Fruit fly (Drosophila melanogaster) whole organism, embryonic: ENCODE data around the gene ND-SGDH.

Source experiments
- Adf1 ChIP-seq: fragments of 200-800 bp; sonication (Bioruptor generic); IDR thresholded peaks from 2 replicates; pipeline ENCODE4 v1.3.6; 2022; ENCODE audit warnings: missing biosample characterization, missing genetic modification characterization
- BtbVII ChIP-seq: fragments of 200-800 bp; sonication (Bioruptor generic); optimal IDR thresholded peaks from 3 replicates; lab custom pipeline; 2017; ENCODE audit warnings: missing biosample characterization, mild to moderate bottlenecking, missing genetic modification characterization
- CG1024 ChIP-seq: fragments of 200-800 bp; sonication (Bioruptor generic); IDR thresholded peaks from 2 replicates; pipeline ENCODE4 v1.3.6; 2022; ENCODE audit warnings: missing biosample characterization, missing genetic modification characterization
- CG10267 ChIP-seq: fragments of 200-800 bp; sonication (Bioruptor generic); optimal IDR thresholded peaks from 2 replicates; lab custom pipeline; 2018; ENCODE audit warnings: missing biosample characterization, mild to moderate bottlenecking, missing genetic modification characterization, moderate library complexity
- CG11696 ChIP-seq: fragments of 200-800 bp; sonication (Bioruptor generic); IDR thresholded peaks from 2 replicates; pipeline ENCODE4 v1.3.6; 2022; ENCODE audit warnings: missing biosample characterization, missing genetic modification characterization
- CG12942 ChIP-seq: fragments of 200-800 bp; sonication (Bioruptor generic); optimal IDR thresholded peaks from 3 replicates; lab custom pipeline; 2016; ENCODE audit warnings: missing biosample characterization, missing genetic modification characterization
- CG13287 ChIP-seq: fragments of 200-800 bp; sonication (Bioruptor generic); IDR thresholded peaks from 2 replicates; pipeline ENCODE4 v1.3.6; 2022; ENCODE audit warnings: missing biosample characterization, missing genetic modification characterization; ENCODE audit not compliant: partially characterized antibody
- CG14441 ChIP-seq: fragments of 200-800 bp; sonication (Bioruptor generic); IDR thresholded peaks from 2 replicates; pipeline ENCODE4 v1.3.6; 2022; ENCODE audit warnings: missing biosample characterization, missing genetic modification characterization
- CG17912 ChIP-seq: fragments of 200-800 bp; sonication (Bioruptor generic); optimal IDR thresholded peaks from 2 replicates; lab custom pipeline; 2018; ENCODE audit warnings: missing biosample characterization, mild to moderate bottlenecking, missing genetic modification characterization
- CG3838 ChIP-seq: fragments of 200-800 bp; sonication (Bioruptor generic); optimal IDR thresholded peaks from 3 replicates; lab custom pipeline; 2016; ENCODE audit warnings: missing biosample characterization, missing genetic modification characterization
- CG4707 ChIP-seq: fragments of 200-800 bp; sonication (Bioruptor generic); optimal IDR thresholded peaks from 2 replicates; lab custom pipeline; 2018; ENCODE audit warnings: missing biosample characterization, mild to moderate bottlenecking, missing genetic modification characterization, moderate library complexity
- CG4820 ChIP-seq: fragments of 200-800 bp; sonication (Bioruptor generic); optimal IDR thresholded peaks from 3 replicates; lab custom pipeline; 2016; ENCODE audit warnings: missing biosample characterization, missing genetic modification characterization
- CG6254 ChIP-seq: fragments of 200-800 bp; sonication (Bioruptor generic); optimal IDR thresholded peaks from 3 replicates; lab custom pipeline; 2017; ENCODE audit warnings: mild to moderate bottlenecking, missing biosample characterization, missing genetic modification reagents, missing genetic modification characterization
- CG8478 ChIP-seq: fragments of >200 bp; optimal IDR thresholded peaks from 2 replicates; lab custom pipeline; 2018
- CG9817 ChIP-seq: fragments of 200-800 bp; sonication (Bioruptor generic); optimal IDR thresholded peaks from 2 replicates; lab custom pipeline; 2018; ENCODE audit warnings: missing biosample characterization, mild to moderate bottlenecking, missing genetic modification characterization, moderate library complexity
- Eip74EF ChIP-seq, 2 experiments: fragments of 200-800 bp in 1 of 2; fragments of >200 bp in 1 of 2; sonication (Bioruptor generic) in 1 of 2; optimal IDR thresholded peaks; 2 replicates each; lab custom pipeline; 2017 to 2019; ENCODE audit warnings: missing biosample characterization in 2 of 2, missing genetic modification characterization in 2 of 2, mild to moderate bottlenecking in 1 of 2, moderate library complexity in 1 of 2
- Fer1 ChIP-seq: fragments of 200-800 bp; sonication (Bioruptor generic); optimal IDR thresholded peaks from 2 replicates; lab custom pipeline; 2017; ENCODE audit warnings: missing biosample characterization, mild to moderate bottlenecking, missing genetic modification characterization
- Gug ChIP-seq: fragments of 200-800 bp; sonication (Bioruptor generic); IDR thresholded peaks from 4 replicates; pipeline ENCODE4 v1.3.6; 2022; ENCODE audit warnings: missing biosample characterization, missing genetic modification characterization
- Hr3 ChIP-seq: fragments of 200-800 bp; sonication (Bioruptor generic); optimal IDR thresholded peaks from 3 replicates; lab custom pipeline; 2016; ENCODE audit warnings: missing biosample characterization, missing genetic modification characterization
- Hsf ChIP-seq: fragments of 200-800 bp; sonication (Bioruptor generic); optimal IDR thresholded peaks from 3 replicates; lab custom pipeline; 2016; ENCODE audit warnings: missing biosample characterization, missing genetic modification characterization
- Lim3 ChIP-seq: fragments of 200-800 bp; sonication (Bioruptor generic); IDR thresholded peaks from 2 replicates; pipeline ENCODE4 v1.3.6; 2022; ENCODE audit warnings: missing biosample characterization, missing genetic modification characterization
- NC2β ChIP-seq: fragments of 200-800 bp; sonication (Bioruptor generic); optimal IDR thresholded peaks from 2 replicates; lab custom pipeline; 2016; ENCODE audit warnings: missing biosample characterization, missing genetic modification characterization
- Nf-YB ChIP-seq: fragments of 200-800 bp; sonication (Bioruptor generic); optimal IDR thresholded peaks from 3 replicates; lab custom pipeline; 2019; ENCODE audit warnings: missing biosample characterization, mild to moderate bottlenecking, missing genetic modification characterization, moderate library complexity
- Sry-δ ChIP-seq: fragments of 200-800 bp; sonication (Bioruptor generic); optimal IDR thresholded peaks from 2 replicates; lab custom pipeline; 2016; ENCODE audit warnings: missing biosample characterization, missing genetic modification characterization
- Ssrp ChIP-seq: fragments of 200-800 bp; sonication (Bioruptor generic); optimal IDR thresholded peaks from 2 replicates; lab custom pipeline; 2018; ENCODE audit warnings: missing biosample characterization, mild to moderate bottlenecking, missing genetic modification characterization, moderate library complexity
- Taf1 ChIP-seq: fragments of 200-800 bp; sonication (Bioruptor generic); IDR thresholded peaks from 2 replicates; pipeline ENCODE4 v1.3.6; 2022; ENCODE audit warnings: missing biosample characterization, missing genetic modification characterization
- Usf ChIP-seq: fragments of 200-800 bp; sonication (Bioruptor generic); optimal IDR thresholded peaks from 2 replicates; lab custom pipeline; 2017; ENCODE audit warnings: missing genotype, missing biosample characterization, missing genetic modification characterization
- YL-1 ChIP-seq: fragments of 200-800 bp; sonication (Bioruptor generic); optimal IDR thresholded peaks from 3 replicates; lab custom pipeline; 2017; ENCODE audit warnings: missing biosample characterization, mild to moderate bottlenecking, missing genetic modification characterization
- al ChIP-seq: fragments of 200-800 bp; sonication (Bioruptor generic); IDR thresholded peaks from 2 replicates; pipeline ENCODE4 v1.3.6; 2022; ENCODE audit warnings: missing biosample characterization, missing genetic modification characterization
- ato ChIP-seq: fragments of 200-800 bp; sonication (Bioruptor generic); IDR thresholded peaks from 2 replicates; pipeline ENCODE4 v1.3.6; 2022; ENCODE audit warnings: missing biosample characterization, missing genetic modification characterization; ENCODE audit not compliant: partially characterized antibody
- bab2 ChIP-seq: fragments of 200-800 bp; sonication (Bioruptor generic); optimal IDR thresholded peaks from 2 replicates; lab custom pipeline; 2016; ENCODE audit warnings: missing biosample characterization, missing genetic modification characterization
- chn ChIP-seq: fragments of 200-800 bp; sonication (Bioruptor generic); optimal IDR thresholded peaks from 2 replicates; lab custom pipeline; 2016; ENCODE audit warnings: missing biosample characterization, missing genetic modification characterization
- ci ChIP-seq: fragments of 200-800 bp; sonication (Bioruptor generic); IDR thresholded peaks from 3 replicates; pipeline ENCODE4 v1.3.6; 2022; ENCODE audit warnings: missing biosample characterization, missing genetic modification characterization
- cwo ChIP-seq: fragments of 200-800 bp; sonication (Bioruptor generic); optimal IDR thresholded peaks from 3 replicates; lab custom pipeline; 2017; ENCODE audit warnings: missing biosample characterization, missing genetic modification characterization, mild to moderate bottlenecking, moderate library complexity, missing genetic modification reagents
- dm ChIP-seq: fragments of 200-800 bp; sonication (Bioruptor generic); optimal IDR thresholded peaks from 3 replicates; lab custom pipeline; 2016; ENCODE audit warnings: missing biosample characterization, missing genetic modification characterization
- kni ChIP-seq: fragments of 200-800 bp; sonication (Bioruptor generic); optimal IDR thresholded peaks from 3 replicates; lab custom pipeline; 2017; ENCODE audit warnings: mild to moderate bottlenecking, missing biosample characterization, missing genetic modification reagents, missing genetic modification characterization
- mam ChIP-seq: fragments of 200-800 bp; sonication (Bioruptor generic); optimal IDR thresholded peaks from 3 replicates; lab custom pipeline; 2016; ENCODE audit warnings: missing biosample characterization, missing genetic modification characterization
- nau ChIP-seq: fragments of 200-800 bp; sonication (Bioruptor generic); optimal IDR thresholded peaks from 3 replicates; lab custom pipeline; 2017; ENCODE audit warnings: missing biosample characterization, mild to moderate bottlenecking, missing genetic modification characterization, missing genetic modification reagents
- nom ChIP-seq: fragments of 200-800 bp; sonication (Bioruptor generic); optimal IDR thresholded peaks from 2 replicates; lab custom pipeline; 2017; ENCODE audit warnings: missing biosample characterization, missing genetic modification characterization, mild to moderate bottlenecking, moderate library complexity, missing genetic modification reagents
- oc ChIP-seq: fragments of 200-800 bp; sonication (Bioruptor generic); optimal IDR thresholded peaks from 2 replicates; lab custom pipeline; 2018; ENCODE audit warnings: missing biosample characterization, mild to moderate bottlenecking, missing genetic modification characterization, moderate library complexity
- org-1 ChIP-seq: fragments of 200-800 bp; sonication (Bioruptor generic); optimal IDR thresholded peaks from 2 replicates; lab custom pipeline; 2017; ENCODE audit warnings: missing biosample characterization, missing genetic modification characterization
- p53 ChIP-seq: fragments of 200-800 bp; sonication (Bioruptor generic); optimal IDR thresholded peaks from 2 replicates; lab custom pipeline; 2016; ENCODE audit warnings: missing biosample characterization, missing genetic modification characterization
- pb ChIP-seq: fragments of 200-800 bp; sonication (Bioruptor generic); optimal IDR thresholded peaks from 3 replicates; lab custom pipeline; 2016; ENCODE audit warnings: missing biosample characterization, missing genetic modification characterization
- psq ChIP-seq: fragments of 200-800 bp; sonication (Bioruptor generic); optimal IDR thresholded peaks from 2 replicates; lab custom pipeline; 2017; ENCODE audit warnings: missing biosample characterization, missing genetic modification characterization
- ranshi ChIP-seq: fragments of 200-800 bp; sonication (Bioruptor generic); IDR thresholded peaks from 2 replicates; pipeline ENCODE4 v1.3.6; 2022; ENCODE audit warnings: missing biosample characterization, missing genetic modification characterization
- sens ChIP-seq: fragments of 200-800 bp; sonication (Bioruptor generic); peaks from one replicate; lab custom pipeline; 2016; ENCODE audit warnings: missing biosample characterization, missing genetic modification characterization
- so ChIP-seq: fragments of 200-800 bp; sonication (Bioruptor generic); IDR thresholded peaks from 3 replicates; pipeline ENCODE4 v1.3.6; 2022; ENCODE audit warnings: missing biosample characterization, missing genetic modification characterization
- ttk ChIP-seq: fragments of 200-800 bp; sonication (Bioruptor generic); IDR thresholded peaks from 2 replicates; pipeline ENCODE4 v2.1.2; 2022; ENCODE audit warnings: missing biosample characterization, missing genetic modification characterization
- zen ChIP-seq: fragments of 200-800 bp; sonication (Bioruptor generic); optimal IDR thresholded peaks from 3 replicates; lab custom pipeline; 2018; ENCODE audit warnings: missing biosample characterization, mild to moderate bottlenecking, missing genetic modification characterization, moderate library complexity

The ND-SGDH gene

dm6 chr3L:12138113-12138899 lies at the start of gene ND-SGDH, which contains the start of gene RhoGAP68F (continued):
- peak; percentile 72 for TF ChIP-seq al (GFP tag; lab: Robert Waterston, UW)
- no peak for TF ChIP-seq nom
- TF ChIP-seq ato, result peak; percentile 48; the same call in 1 of the 2 replicates
- TF ChIP-seq Sry-δ (GFP tag; lab: Kevin White, UChicago), result peak; percentile 97
- TF ChIP-seq chn (GFP tag; lab: Kevin White, UChicago), result peak; percentile 71
- peak; percentile 28 for TF ChIP-seq pb (GFP tag; lab: Kevin White, UChicago)
- TF ChIP-seq Adf1 (GFP tag; lab: Robert Waterston, UW), result peak; percentile 41
- peak; percentile 3 for TF ChIP-seq YL-1
- TF ChIP-seq kni (GFP tag; lab: Kevin White, UChicago), result peak; percentile 33
- TF ChIP-seq bab2 (GFP tag; lab: Kevin White, UChicago), result peak; percentile 45
- TF ChIP-seq CG11696, result no peak
- peak; percentile 76 for TF ChIP-seq CG4820
- TF ChIP-seq so (GFP tag; lab: Robert Waterston, UW), result peak; percentile 50; the same call in 1 of the 3 replicates
- TF ChIP-seq Lim3 (GFP tag; lab: Robert Waterston, UW), result no peak
- TF ChIP-seq mam, result peak; percentile 72
- peak; percentile 58 for TF ChIP-seq dm (GFP tag; lab: Kevin White, UChicago)
- TF ChIP-seq oc, result peak; percentile 29
- TF ChIP-seq ttk (GFP tag; lab: Robert Waterston, UW), result peak; percentile 49; the same call in 1 of the 2 replicates
- TF ChIP-seq Ssrp (tag; lab: Kevin White, UChicago), result peak; percentile 70
- TF ChIP-seq CG10267, result peak; percentile 74
- 0 out of 3 replicates have a peak, but pooled peaks have one; percentile 41 for TF ChIP-seq ci (GFP tag; lab: Robert Waterston, UW)
- no peak for TF ChIP-seq CG4707 (GFP tag; lab: Kevin White, UChicago)
- peak; percentile 83 for TF ChIP-seq CG9817
- TF ChIP-seq CG17912 (GFP tag; lab: Kevin White, UChicago), result no peak
- TF ChIP-seq Gug (GFP tag; lab: Robert Waterston, UW), result peak; percentile 72; the same call in 2 of the 4 replicates
- peak; percentile 39 for TF ChIP-seq Nf-YB (GFP tag; lab: Kevin White, UChicago)
- TF ChIP-seq Hr3, result peak; percentile 81
- peak; percentile 80 for TF ChIP-seq Hsf (GFP tag; lab: Kevin White, UChicago)
- no peak for TF ChIP-seq CG1024 (GFP tag; lab: Robert Waterston, UW)
- peak; percentile 48 for TF ChIP-seq NC2β
- no peak for TF ChIP-seq p53 (GFP tag; lab: Kevin White, UChicago)
- no peak for TF ChIP-seq CG8478 (lab: Kevin White, UChicago)
- peak; percentile 95 for TF ChIP-seq CG13287
- peak; percentile 73 for TF ChIP-seq CG12942 (GFP tag; lab: Kevin White, UChicago)
- peak; percentile 7 for TF ChIP-seq psq (GFP tag; lab: Kevin White, UChicago)
- TF ChIP-seq Usf (GFP tag; lab: Kevin White, UChicago), result peak; percentile 52
- TF ChIP-seq nau (GFP tag; lab: Kevin White, UChicago), result no peak
- peak; percentile 29; the same call in 1 of the 2 replicates for TF ChIP-seq Taf1 (GFP tag; lab: Robert Waterston, UW)
- peak; percentile 54 for TF ChIP-seq zen (tag; lab: Kevin White, UChicago)
- TF ChIP-seq BtbVII, result peak; percentile 41
- TF ChIP-seq org-1 (GFP tag; lab: Kevin White, UChicago), result no peak
- TF ChIP-seq sens (GFP tag; lab: Kevin White, UChicago), result peak; percentile 92
- peak; percentile 74 for TF ChIP-seq CG14441 (GFP tag; lab: Robert Waterston, UW)
- TF ChIP-seq CG6254 (GFP tag; lab: Kevin White, UChicago), result no peak
- peak; percentile 54 for TF ChIP-seq cwo
- TF ChIP-seq ranshi, result peak; percentile 56; the same call in 1 of the 2 replicates
- TF ChIP-seq CG3838, result peak; percentile 27
- peak; percentile 30 for TF ChIP-seq Fer1 (GFP tag; lab: Kevin White, UChicago)
- TF ChIP-seq Eip74EF (GFP tag; optimal IDR thresholded peaks at IDR 0.05; lab: Kevin White, UChicago), result peak in 1 of 2 experiments; percentile 28
